Fruit fly (Drosophila melanogaster) whole organism, embryonic: ENCODE measurements around the gene Pvf2.
A peak's percentile ranks its signal among the peaks of the same experiment; 100 is the strongest.

ENCODE experiments used
- ATbp ChIP-seq: fragments of 200-800 bp; sonication (Bioruptor generic); optimal IDR thresholded peaks from 2 replicates; lab custom pipeline; 2017; ENCODE audit warnings: missing biosample characterization, mild to moderate bottlenecking, missing genetic modification characterization, missing genetic modification reagents
- Atf-2 ChIP-seq: fragments of 200-800 bp; sonication (Bioruptor generic); optimal IDR thresholded peaks from 2 replicates; lab custom pipeline; 2016; ENCODE audit warnings: missing biosample characterization, missing genetic modification characterization
- Bgb ChIP-seq: fragments of 200-800 bp; sonication (Bioruptor generic); IDR thresholded peaks from 2 replicates; pipeline ENCODE4 v1.3.6; 2022; ENCODE audit warnings: missing biosample characterization, missing genetic modification characterization; ENCODE audit not compliant: partially characterized antibody
- CG10959 ChIP-seq: fragments of 200-800 bp; sonication (Bioruptor generic); IDR thresholded peaks from 2 replicates; pipeline ENCODE4 v1.3.6; 2022; ENCODE audit warnings: missing biosample characterization, missing genetic modification characterization
- CG12155 ChIP-seq: fragments of 200-800 bp; sonication (Bioruptor generic); optimal IDR thresholded peaks from 3 replicates; lab custom pipeline; 2016; ENCODE audit warnings: missing biosample characterization, missing genetic modification characterization
- CG14014 ChIP-seq: fragments of 200-800 bp; sonication (Bioruptor generic); IDR thresholded peaks from 2 replicates; pipeline ENCODE4 v1.3.6; 2022; ENCODE audit warnings: missing biosample characterization, missing genetic modification characterization
- CG15696 ChIP-seq: fragments of 200-800 bp; sonication (Bioruptor generic); optimal IDR thresholded peaks from 2 replicates; lab custom pipeline; 2019; ENCODE audit warnings: missing biosample characterization, mild to moderate bottlenecking, missing genetic modification characterization, moderate library complexity
- CG1603 ChIP-seq: fragments of 200-800 bp; sonication (Bioruptor generic); optimal IDR thresholded peaks from 2 replicates; lab custom pipeline; 2019; ENCODE audit warnings: missing biosample characterization, mild to moderate bottlenecking, missing genetic modification characterization, moderate library complexity
- CG16813 ChIP-seq: fragments of 200-800 bp; sonication (Bioruptor generic); IDR thresholded peaks from 3 replicates; pipeline ENCODE4 v1.3.6; 2022; ENCODE audit warnings: missing biosample characterization, missing genetic modification characterization; ENCODE audit not compliant: partially characterized antibody
- CG17829 ChIP-seq: fragments of 200-800 bp; optimal IDR thresholded peaks from 2 replicates; lab custom pipeline; 2019; ENCODE audit warnings: missing biosample characterization, mild to moderate bottlenecking, missing genetic modification characterization, moderate library complexity
- CG3163 ChIP-seq: fragments of 200-800 bp; sonication (Bioruptor generic); optimal IDR thresholded peaks from 3 replicates; lab custom pipeline; 2016; ENCODE audit warnings: missing biosample characterization, missing genetic modification characterization
- CG42726 ChIP-seq: fragments of 200-800 bp; sonication (Bioruptor generic); IDR thresholded peaks from 2 replicates; pipeline ENCODE4 v1.3.6; 2022; ENCODE audit warnings: missing biosample characterization, missing genetic modification characterization; ENCODE audit not compliant: partially characterized antibody
- CG9876 ChIP-seq: fragments of 200-800 bp; sonication (Bioruptor generic); optimal IDR thresholded peaks from 2 replicates; lab custom pipeline; 2016; ENCODE audit warnings: missing biosample characterization, missing genetic modification characterization
- CkIIα-i1 ChIP-seq: fragments of 200-800 bp; sonication (Bioruptor generic); IDR thresholded peaks from 2 replicates; pipeline ENCODE4 v1.3.6; 2022; ENCODE audit warnings: missing biosample characterization, missing genetic modification characterization
- CoRest ChIP-seq: fragments of 200-800 bp; sonication (Bioruptor generic); optimal IDR thresholded peaks from 3 replicates; lab custom pipeline; 2018; ENCODE audit warnings: missing biosample characterization, mild to moderate bottlenecking, missing genetic modification characterization, moderate library complexity
- CrebB ChIP-seq: fragments of 200-800 bp; sonication (Bioruptor generic); optimal IDR thresholded peaks from 3 replicates; lab custom pipeline; 2018; ENCODE audit warnings: missing biosample characterization, mild to moderate bottlenecking, missing genetic modification characterization
- D19A ChIP-seq: fragments of 200-800 bp; optimal IDR thresholded peaks from 3 replicates; lab custom pipeline; 2019; ENCODE audit warnings: missing biosample characterization, mild to moderate bottlenecking, missing genetic modification characterization, moderate library complexity
- Drgx ChIP-seq: fragments of 200-800 bp; sonication (Bioruptor generic); IDR thresholded peaks from 2 replicates; pipeline ENCODE4 v1.3.6; 2022; ENCODE audit warnings: missing biosample characterization, missing genetic modification characterization
- Ets97D ChIP-seq: fragments of 200-800 bp; sonication (Bioruptor generic); optimal IDR thresholded peaks from 3 replicates; lab custom pipeline; 2016; ENCODE audit warnings: missing biosample characterization, missing genetic modification characterization
- Fer2 ChIP-seq: fragments of 200-800 bp; sonication (Bioruptor generic); optimal IDR thresholded peaks from 2 replicates; lab custom pipeline; 2018; ENCODE audit warnings: missing biosample characterization, mild to moderate bottlenecking, missing genetic modification characterization, moderate library complexity
- Hand ChIP-seq: fragments of 200-800 bp; sonication (Bioruptor generic); optimal IDR thresholded peaks from 2 replicates; lab custom pipeline; 2017; ENCODE audit warnings: mild to moderate bottlenecking, missing biosample characterization, missing genetic modification reagents, missing genetic modification characterization
- HmgZ ChIP-seq: fragments of 200-800 bp; sonication (Bioruptor generic); optimal IDR thresholded peaks from 2 replicates; lab custom pipeline; 2018; ENCODE audit warnings: missing biosample characterization, mild to moderate bottlenecking, missing genetic modification characterization
- Myb ChIP-seq: fragments of 200-800 bp; sonication (Bioruptor generic); optimal IDR thresholded peaks from 2 replicates; lab custom pipeline; 2016; ENCODE audit warnings: missing biosample characterization, missing genetic modification characterization
- Nf-YA ChIP-seq: fragments of 200-800 bp; sonication (Bioruptor generic); IDR thresholded peaks from 2 replicates; pipeline ENCODE4 v1.3.6; 2022; ENCODE audit warnings: missing biosample characterization, missing genetic modification characterization
- Trl ChIP-seq, 3 experiments: fragments of >200 bp in 2 of 3; fragments of 200-800 bp in 1 of 3; sonication (Bioruptor generic) in 1 of 3; optimal IDR thresholded peaks; 2 replicates in 1 of 3; 3 replicates in 2 of 3; lab custom pipeline; 2016 to 2017; ENCODE audit warnings: missing biosample characterization in 1 of 3, missing genetic modification characterization in 1 of 3
- Vsx1 ChIP-seq: fragments of 200-800 bp; sonication (Bioruptor generic); optimal IDR thresholded peaks from 2 replicates; lab custom pipeline; 2017; ENCODE audit warnings: missing biosample characterization, mild to moderate bottlenecking, missing genetic modification characterization, missing genetic modification reagents
- Xbp1 ChIP-seq: fragments of 200-800 bp; sonication (Bioruptor generic); optimal IDR thresholded peaks from 3 replicates; lab custom pipeline; 2016; ENCODE audit warnings: missing biosample characterization, mild to moderate bottlenecking, missing genetic modification characterization
- abd-A ChIP-seq: fragments of 200-800 bp; sonication (Bioruptor generic); optimal IDR thresholded peaks from 3 replicates; lab custom pipeline; 2019; ENCODE audit warnings: missing biosample characterization, mild to moderate bottlenecking, missing genetic modification characterization, moderate library complexity
- amos ChIP-seq: fragments of 200-800 bp; sonication (Bioruptor generic); IDR thresholded peaks from 2 replicates; pipeline ENCODE4 v1.3.6; 2022; ENCODE audit warnings: missing biosample characterization, missing genetic modification characterization; ENCODE audit not compliant: partially characterized antibody
- cato ChIP-seq: fragments of 200-800 bp; sonication (Bioruptor generic); optimal IDR thresholded peaks from 2 replicates; lab custom pipeline; 2016; ENCODE audit warnings: missing biosample characterization, missing genetic modification characterization, borderline replicate concordance
- croc ChIP-seq: fragments of 200-800 bp; sonication (Bioruptor generic); conservative IDR thresholded peaks from 3 replicates; pipeline ENCODE4 v1.3.6; 2022; ENCODE audit warnings: missing biosample characterization, missing genetic modification characterization
- cwo ChIP-seq: fragments of 200-800 bp; sonication (Bioruptor generic); optimal IDR thresholded peaks from 3 replicates; lab custom pipeline; 2017; ENCODE audit warnings: missing biosample characterization, missing genetic modification characterization, mild to moderate bottlenecking, moderate library complexity, missing genetic modification reagents
- dm ChIP-seq: fragments of 200-800 bp; sonication (Bioruptor generic); optimal IDR thresholded peaks from 3 replicates; lab custom pipeline; 2016; ENCODE audit warnings: missing biosample characterization, missing genetic modification characterization
- fd3F ChIP-seq: fragments of 200-800 bp; sonication (Bioruptor generic); optimal IDR thresholded peaks from 2 replicates; lab custom pipeline; 2018; ENCODE audit warnings: missing biosample characterization, mild to moderate bottlenecking, missing genetic modification characterization, moderate library complexity
- h ChIP-seq: fragments of >200 bp; optimal IDR thresholded peaks from 2 replicates; lab custom pipeline; 2017
- insv ChIP-seq, 2 experiments: fragments of 200-800 bp; sonication (Bioruptor generic); optimal IDR thresholded peaks; 3 replicates each; lab custom pipeline; 2016 to 2018; ENCODE audit warnings: missing biosample characterization in 2 of 2, missing genetic modification characterization in 2 of 2
- klu ChIP-seq: fragments of 200-800 bp; sonication (Bioruptor generic); IDR thresholded peaks from 2 replicates; pipeline ENCODE4 v1.3.6; 2022; ENCODE audit warnings: missing biosample characterization, missing genetic modification characterization
- mam ChIP-seq: fragments of 200-800 bp; sonication (Bioruptor generic); optimal IDR thresholded peaks from 3 replicates; lab custom pipeline; 2016; ENCODE audit warnings: missing biosample characterization, missing genetic modification characterization
- otp ChIP-seq: fragments of 200-800 bp; sonication (Bioruptor generic); IDR thresholded peaks from 3 replicates; pipeline ENCODE4, ENCODE4 v1.3.6; 2022; ENCODE audit warnings: missing biosample characterization, missing genetic modification characterization
- pfk ChIP-seq: fragments of 200-800 bp; sonication (Bioruptor generic); optimal IDR thresholded peaks from 2 replicates; lab custom pipeline; 2018; ENCODE audit warnings: missing biosample characterization, mild to moderate bottlenecking, missing genetic modification characterization, moderate library complexity
- sc ChIP-seq, 3 experiments: fragments of >200 bp in 2 of 3; fragments of 200-800 bp in 1 of 3; sonication (Bioruptor generic) in 1 of 3; optimal IDR thresholded peaks; 2 replicates in 2 of 3; 3 replicates in 1 of 3; lab custom pipeline; 2017; ENCODE audit warnings: mild to moderate bottlenecking in 1 of 3, missing biosample characterization in 1 of 3, missing genetic modification characterization in 1 of 3, missing genetic modification reagents in 1 of 3
- schlank ChIP-seq: fragments of 200-800 bp; sonication (Bioruptor generic); optimal IDR thresholded peaks from 2 replicates; lab custom pipeline; 2018; ENCODE audit warnings: missing biosample characterization, mild to moderate bottlenecking, missing genetic modification characterization
- sob ChIP-seq: fragments of 200-800 bp; sonication (Bioruptor generic); IDR thresholded peaks from 2 replicates; pipeline ENCODE4 v1.3.6; 2022; ENCODE audit warnings: missing biosample characterization, missing genetic modification characterization
- trh ChIP-seq: fragments of 200-800 bp; sonication (Bioruptor generic); optimal IDR thresholded peaks from 2 replicates; lab custom pipeline; 2016; ENCODE audit warnings: missing biosample characterization, missing genetic modification characterization
- z ChIP-seq: fragments of 200-800 bp; sonication (Bioruptor generic); IDR thresholded peaks from 3 replicates; pipeline ENCODE4 v1.3.6; 2022; ENCODE audit warnings: missing biosample characterization, missing genetic modification characterization
- zen ChIP-seq: fragments of 200-800 bp; sonication (Bioruptor generic); optimal IDR thresholded peaks from 3 replicates; lab custom pipeline; 2018; ENCODE audit warnings: missing biosample characterization, mild to moderate bottlenecking, missing genetic modification characterization, moderate library complexity
- zf30C ChIP-seq: fragments of 200-800 bp; sonication (Bioruptor generic); optimal IDR thresholded peaks from 3 replicates; lab custom pipeline; 2018; ENCODE audit warnings: missing biosample characterization, mild to moderate bottlenecking, missing genetic modification characterization

Gene Pvf2

DNA sequence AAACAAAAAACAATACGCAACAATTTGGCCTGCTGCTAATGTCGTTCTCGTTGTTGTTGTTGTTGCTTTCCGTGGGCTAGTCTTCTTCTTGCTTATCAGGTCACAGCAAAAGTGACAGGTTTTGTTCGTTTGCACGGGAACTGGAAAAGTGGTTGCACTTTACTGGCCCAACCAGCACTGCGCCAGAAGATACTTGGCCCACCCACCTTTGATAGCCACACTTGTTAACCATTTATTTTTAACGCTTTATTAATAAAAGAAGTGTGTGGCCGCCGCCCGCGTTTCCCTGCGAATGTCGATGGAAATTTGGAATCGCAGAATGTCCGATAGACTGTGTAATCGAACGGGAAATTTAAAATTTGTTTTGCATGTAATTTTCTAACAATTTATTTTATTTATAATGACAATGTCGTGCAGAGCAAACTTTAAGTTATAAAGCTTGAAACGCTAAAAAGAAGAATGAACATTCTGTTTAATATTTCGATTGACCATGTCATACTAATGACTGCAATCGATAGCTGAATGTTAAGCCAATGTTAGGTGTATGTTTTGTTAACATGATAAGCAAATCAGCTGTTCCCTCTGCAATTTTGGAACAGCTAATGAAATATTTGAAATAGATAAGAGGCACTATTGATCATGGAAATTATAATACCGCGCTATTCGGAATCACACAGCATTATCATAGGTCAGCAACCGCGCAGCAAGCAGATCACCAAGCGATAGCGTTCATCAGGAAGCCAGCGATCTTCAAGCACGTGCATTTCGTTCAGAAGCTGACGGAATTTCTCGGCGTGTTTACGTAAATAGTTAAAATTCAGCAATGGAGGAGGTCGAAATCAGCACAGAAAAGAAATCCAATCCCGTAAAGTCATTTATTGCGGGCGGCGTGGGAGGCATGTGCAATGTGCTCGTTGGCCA lies 57.2 kb downstream of the Pvf2 start, which contains the start of the genes CG31908 and MME1 (continued):
- TF ChIP-seq pfk (GFP tag; lab: Kevin White, UChicago) (no peak), CG10959 (GFP tag; lab: Robert Waterston, UW) (no peak), CG14014 (GFP tag; lab: Robert Waterston, UW) (no peak), CkIIα-i1 (GFP tag; lab: Robert Waterston, UW) (no peak), sob (GFP tag; lab: Robert Waterston, UW) (no peak), schlank (tag; lab: Kevin White, UChicago) (no peak), amos (GFP tag; lab: Robert Waterston, UW) (peak; percentile 60), cato (GFP tag; lab: Kevin White, UChicago) (no peak), Drgx (no peak), ATbp (GFP tag; lab: Kevin White, UChicago) (no peak), Bgb (GFP tag; lab: Robert Waterston, UW) (peak; percentile 79), CG9876 (GFP tag; lab: Kevin White, UChicago) (no peak), Xbp1 (GFP tag; lab: Kevin White, UChicago) (peak; percentile 36), Ets97D (GFP tag; lab: Kevin White, UChicago) (peak; percentile 71), CG42726 (GFP tag; lab: Robert Waterston, UW) (0 out of 2 replicates have a peak, but pooled peaks have one; percentile 9), insv (GFP tag; optimal IDR thresholded peaks at IDR 0.05; lab: Kevin White, UChicago) (no peak), sc (optimal IDR thresholded peaks at IDR 0.05; lab: Kevin White, UChicago) (no peak), sc (GFP tag; optimal IDR thresholded peaks at IDR 0.05; lab: Kevin White, UChicago) (no peak), h (lab: Kevin White, UChicago) (no peak), D19A (tag; lab: Kevin White, UChicago) (no peak), dm (GFP tag; lab: Kevin White, UChicago) (peak; percentile 56), fd3F (GFP tag; lab: Kevin White, UChicago) (no peak), CG1603 (peak; percentile 42), cwo (peak; percentile 67), mam (peak; percentile 30), Myb (peak; percentile 31), Trl (optimal IDR thresholded peaks at IDR 0.05; lab: Kevin White, UChicago) (no peak), Trl (GFP tag; optimal IDR thresholded peaks at IDR 0.05; lab: Kevin White, UChicago) (peak; percentile 25), Fer2 (no peak), Atf-2 (GFP tag; lab: Kevin White, UChicago) (no peak), CG3163 (GFP tag; lab: Kevin White, UChicago) (no peak), CrebB (no peak), zf30C (GFP tag; lab: Kevin White, UChicago) (no peak), CG17829 (tag; lab: Kevin White, UChicago) (peak; percentile 29), CG12155 (GFP tag; lab: Kevin White, UChicago) (peak; percentile 21), otp (GFP tag; lab: Robert Waterston, UW) (no peak), Hand (GFP tag; lab: Kevin White, UChicago) (no peak), Vsx1 (peak; percentile 12), CG15696 (no peak), CoRest (tag; lab: Kevin White, UChicago) (no peak), croc (GFP tag; lab: Robert Waterston, UW) (no peak), zen (tag; lab: Kevin White, UChicago) (peak; percentile 62), trh (GFP tag; lab: Kevin White, UChicago) (no peak), Nf-YA (GFP tag; lab: Robert Waterston, UW) (no peak), abd-A (tag; lab: Kevin White, UChicago) (no peak), HmgZ (tag; lab: Kevin White, UChicago) (peak; percentile 28), CG16813 (GFP tag; lab: Robert Waterston, UW) (peak; percentile 75), z (GFP tag; lab: Robert Waterston, UW) (no peak), klu (GFP tag; lab: Robert Waterston, UW) (no peak)
